Worm (Caenorhabditis elegans) whole organism, L4/young adult: ENCODE measurements around the gene gst-39.
"Not testable (repeated sequence)": the region's sequence is repeated elsewhere in the genome, so short reads cannot be mapped to it uniquely, and the experiment has no call there.

Experiments used
- W03F9.2 ChIP-seq: fragments of 150-350 bp; optimal IDR thresholded peaks from 2 replicates; lab custom pipeline; 2014; ENCODE audit warnings: missing biosample characterization, missing genetic modification characterization
- dao-5 ChIP-seq: sonication (generic microtip); optimal IDR thresholded peaks from 2 replicates; lab custom pipeline; 2016; ENCODE audit warnings: missing genotype, missing genetic modification characterization, moderate library complexity, missing compliant biosample characterization
- him-1 ChIP-seq: sonication (generic microtip); optimal IDR thresholded peaks from 2 replicates; lab custom pipeline; 2016; ENCODE audit warnings: missing genotype, missing genetic modification reagents, missing genetic modification characterization, missing compliant biosample characterization

Gene gst-39

ce11 chrII:15165681-15166235, 6.0 kb downstream of the gst-39 start, which contains the start of gene gst-27:
Gene gst-27 (minus strand): TSS chrII:15165731.
- TF ChIP-seq dao-5 (peak; percentile 77), him-1 (tag; lab: Kevin White, UChicago) (peak; percentile 44), W03F9.2 (tag; lab: Kevin White, UChicago) (peak; percentile 77)

ce11 chrII:15164453-15164852, 7.3 kb downstream of the gst-39 start, which contains the start of gene gst-26:
Gene gst-26 (minus strand): TSS chrII:15164553.
- TF ChIP-seq him-1 (tag; lab: Kevin White, UChicago), result no peak
- TF ChIP-seq dao-5, result no peak
- no peak for TF ChIP-seq W03F9.2 (tag; lab: Kevin White, UChicago)

- TF ChIP-seq dao-5, result no peak
- no peak for TF ChIP-seq W03F9.2 (tag; lab: Kevin White, UChicago)
- no peak for TF ChIP-seq him-1 (tag; lab: Kevin White, UChicago)
Measured at ce11 chrII:15158364-15158763, 13.4 kb downstream of the gst-39 start.

ce11 chrII:15157880-15158279, 13.8 kb downstream of the gst-39 start, which contains the start of gene ptr-20:
Gene ptr-20 (plus strand): TSS chrII:15158180.
- no peak for TF ChIP-seq dao-5
- no peak for TF ChIP-seq W03F9.2 (tag; lab: Kevin White, UChicago)
- no peak for TF ChIP-seq him-1 (tag; lab: Kevin White, UChicago)

- TF ChIP-seq dao-5 (no peak), W03F9.2 (tag; lab: Kevin White, UChicago) (no peak), him-1 (tag; lab: Kevin White, UChicago) (no peak)
Measured at ce11 chrII:15148442-15148841, 23.3 kb downstream of the gst-39 start.

ce11 chrII:15145594-15145993, 26.1 kb downstream of the gst-39 start, which contains the start of gene Y53F4B.27:
Gene Y53F4B.27 (plus strand): TSS chrII:15145894.
- TF ChIP-seq him-1 (tag; lab: Kevin White, UChicago), result no peak
- no peak for TF ChIP-seq dao-5
- TF ChIP-seq W03F9.2 (tag; lab: Kevin White, UChicago), result no peak

ce11 chrII:15143729-15144128, 28.0 kb downstream of the gst-39 start:
- TF ChIP-seq W03F9.2 (tag; lab: Kevin White, UChicago), result no peak
- TF ChIP-seq dao-5, result no peak
- TF ChIP-seq him-1 (tag; lab: Kevin White, UChicago), result no peak

ce11 chrII:15140881-15141280, 30.8 kb downstream of the gst-39 start, which contains the start of gene Y53F4B.26:
Gene Y53F4B.26 (minus strand): TSS chrII:15140981.
- TF ChIP-seq him-1 (tag; lab: Kevin White, UChicago); W03F9.2 (tag; lab: Kevin White, UChicago); dao-5: not testable (repeated sequence)

- TF ChIP-seq dao-5 (no peak), W03F9.2 (tag; lab: Kevin White, UChicago) (no peak), him-1 (tag; lab: Kevin White, UChicago) (no peak)
Measured at ce11 chrII:15135886-15136285, 35.8 kb downstream of the gst-39 start, which contains the start of gene Y53F4B.25. Gene Y53F4B.25 (plus strand): TSS chrII:15136186.

- TF ChIP-seq him-1 (tag; lab: Kevin White, UChicago) (no peak), dao-5 (no peak), W03F9.2 (tag; lab: Kevin White, UChicago) (no peak)
Measured at ce11 chrII:15134332-15134731, 37.4 kb downstream of the gst-39 start, which contains the start of gene Y53F4B.24. Gene Y53F4B.24 (minus strand): TSS chrII:15134432.

- TF ChIP-seq W03F9.2 (tag; lab: Kevin White, UChicago), result no peak
- no peak for TF ChIP-seq dao-5
- TF ChIP-seq him-1 (tag; lab: Kevin White, UChicago), result no peak
Measured at ce11 chrII:15130512-15130911, 41.2 kb downstream of the gst-39 start, which contains the start of gene Y53F4B.62. Gene Y53F4B.62 (minus strand): TSS chrII:15130612.

ce11 chrII:15124193-15124592, 47.5 kb downstream of the gst-39 start, which contains the start of gene Y53F4B.23:
Gene Y53F4B.23 (plus strand): TSS chrII:15124504.
- no peak for TF ChIP-seq dao-5
- TF ChIP-seq him-1 (tag; lab: Kevin White, UChicago), result no peak
- no peak for TF ChIP-seq W03F9.2 (tag; lab: Kevin White, UChicago)
